Fruit fly (Drosophila melanogaster) whole organism, wandering third instar larva: ENCODE data around the gene CkIIalpha-i3.

ENCODE experiments used
- h ChIP-seq: fragments of 200-800 bp; sonication (Bioruptor generic); optimal IDR thresholded peaks from 3 replicates; lab custom pipeline; 2016; ENCODE audit warnings: missing biosample characterization, mild to moderate bottlenecking, missing genetic modification characterization
- lola ChIP-seq: fragments of >200 bp; optimal IDR thresholded peaks from 2 replicates; lab custom pipeline; 2017; ENCODE audit warnings: missing biosample characterization, missing genetic modification characterization

DNA sequence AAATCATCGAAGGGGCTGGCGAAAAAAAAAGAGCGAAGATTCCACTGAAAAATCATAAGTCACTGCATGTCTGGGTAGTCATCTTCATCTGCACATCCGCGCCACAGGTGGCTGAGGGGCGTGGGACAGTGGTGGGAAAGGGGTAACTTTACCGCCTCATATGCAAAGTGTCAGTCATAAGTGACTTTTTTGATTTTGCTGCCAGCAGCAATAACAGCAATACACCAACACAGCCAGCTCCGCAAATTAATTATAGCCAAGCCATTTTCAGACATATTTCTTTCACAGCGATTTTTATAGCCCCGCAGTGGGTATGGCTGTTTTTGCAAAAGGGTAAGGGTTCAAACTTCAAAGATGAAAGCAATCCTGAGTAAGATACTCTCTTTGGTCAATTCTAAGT lies 8.0 kb upstream of the CkIIalpha-i3 start:
- TF ChIP-seq h (GFP tag; lab: Kevin White, UChicago) = no peak
- no peak for TF ChIP-seq lola
